Fruit fly (Drosophila melanogaster): ENCODE results near the gene CG14086.

The CG14086 gene

dm6 chr3L:19292440-19293175 lies 17.0 kb downstream of the CG14086 start, which contains the start of gene Gbs-76A (continued):
- TF ChIP-seq CG1603 (tag; optimal IDR thresholded peaks at IDR 0.05) (peak; percentile 30), sens-2 (GFP tag; IDR thresholded peaks at IDR 0.05) (no peak), Eip74EF (GFP tag; optimal IDR thresholded peaks at IDR 0.05) (peak in 1 of 2 experiments; percentile 79), yki (optimal IDR thresholded peaks at IDR 0.05) (peak; percentile 16), br (optimal IDR thresholded peaks at IDR 0.05) (no peak), D (optimal IDR thresholded peaks at IDR 0.05) (no peak), D (GFP tag; optimal IDR thresholded peaks at IDR 0.05) (peak; percentile 75), CG4282 (GFP tag; optimal IDR thresholded peaks at IDR 0.05) (no peak), CG33213 (GFP tag; optimal IDR thresholded peaks at IDR 0.05) (no peak), nom (GFP tag; optimal IDR thresholded peaks at IDR 0.05) (peak; percentile 63), Atf6 (GFP tag; IDR thresholded peaks at IDR 0.05) (peak; percentile 68), ttk (GFP tag; IDR thresholded peaks at IDR 0.05) (peak; percentile 27; the same call in 1 of the 2 replicates), pan (optimal IDR thresholded peaks at IDR 0.05) (no peak), pan (GFP tag; optimal IDR thresholded peaks at IDR 0.05 in 1 of 2, IDR thresholded peaks at IDR 0.05 in 1 of 2) (peak in 1 of 2 experiments; percentile 78), chif (GFP tag; optimal IDR thresholded peaks at IDR 0.05) (no peak), dm (GFP tag; optimal IDR thresholded peaks at IDR 0.05) (no peak), lbe (GFP tag; optimal IDR thresholded peaks at IDR 0.05) (peak; percentile 73), amos (GFP tag; IDR thresholded peaks at IDR 0.05; ENCODE audit: partially characterized antibody) (no peak), Fer3 (tag; optimal IDR thresholded peaks at IDR 0.05) (peak; percentile 85), oc (tag; optimal IDR thresholded peaks at IDR 0.05) (peak; percentile 89), E2f2 (GFP tag; IDR thresholded peaks at IDR 0.05) (peak; percentile 67; the same call in 1 of the 2 replicates), CG11247 (GFP tag; IDR thresholded peaks at IDR 0.05) (peak; percentile 41; the same call in 1 of the 2 replicates), Doc2 (GFP tag; IDR thresholded peaks at IDR 0.05) (no peak), CG8281 (tag; optimal IDR thresholded peaks at IDR 0.05) (peak; percentile 73), CG12769 (tag; optimal IDR thresholded peaks at IDR 0.05) (no peak), zf30C (GFP tag; optimal IDR thresholded peaks at IDR 0.05) (peak; percentile 75), nau (GFP tag; optimal IDR thresholded peaks at IDR 0.05) (peak; percentile 32), CG16813 (GFP tag; IDR thresholded peaks at IDR 0.05; ENCODE audit: partially characterized antibody) (no peak), Hr51 (GFP tag; optimal IDR thresholded peaks at IDR 0.05) (peak; percentile 21 to 91), Rx (GFP tag; IDR thresholded peaks at IDR 0.05) (peak; percentile 40; the same call in 1 of the 2 replicates), CG34376 (GFP tag; optimal IDR thresholded peaks at IDR 0.05) (peak; percentile 51), CG14710 (tag; optimal IDR thresholded peaks at IDR 0.05) (peak; percentile 66), zen (tag; optimal IDR thresholded peaks at IDR 0.05) (peak; percentile 73), odd (GFP tag; optimal IDR thresholded peaks at IDR 0.05) (peak; percentile 83), CG30403 (GFP tag; optimal IDR thresholded peaks at IDR 0.05) (peak; percentile 51), ase (GFP tag; IDR thresholded peaks at IDR 0.05) (peak; percentile 67; the same call in 2 of the 3 replicates), CG9876 (GFP tag; optimal IDR thresholded peaks at IDR 0.05) (no peak), tap (tag; optimal IDR thresholded peaks at IDR 0.05) (peak; percentile 75), Aef1 (GFP tag; IDR thresholded peaks at IDR 0.05) (peak; percentile 64), CG14667 (GFP tag; IDR thresholded peaks at IDR 0.05) (peak; percentile 22; the same call in 1 of the 2 replicates), sima (GFP tag; optimal IDR thresholded peaks at IDR 0.05) (no peak), tup (GFP tag; optimal IDR thresholded peaks at IDR 0.05) (no peak), dan (GFP tag; IDR thresholded peaks at IDR 0.05) (no peak), Doc3 (GFP tag; IDR thresholded peaks at IDR 0.05; ENCODE audit: partially characterized antibody) (0 out of 3 replicates have a peak, but pooled peaks have one; percentile 32), CG34224 (GFP tag; IDR thresholded peaks at IDR 0.05; ENCODE audit: partially characterized antibody) (peak; percentile 65; the same call in 1 of the 3 replicates), CG15011 (GFP tag; optimal IDR thresholded peaks at IDR 0.05) (peak; percentile 46), CG43689 (GFP tag; IDR thresholded peaks at IDR 0.05) (no peak), slou (GFP tag; optimal IDR thresholded peaks at IDR 0.05) (no peak), Awh (GFP tag; IDR thresholded peaks at IDR 0.05) (no peak)

Data from whole organism, embryonic.